Worm (Caenorhabditis elegans): Measurements from ENCODE around the gene T19B10.2.

Gene T19B10.2

DNA sequence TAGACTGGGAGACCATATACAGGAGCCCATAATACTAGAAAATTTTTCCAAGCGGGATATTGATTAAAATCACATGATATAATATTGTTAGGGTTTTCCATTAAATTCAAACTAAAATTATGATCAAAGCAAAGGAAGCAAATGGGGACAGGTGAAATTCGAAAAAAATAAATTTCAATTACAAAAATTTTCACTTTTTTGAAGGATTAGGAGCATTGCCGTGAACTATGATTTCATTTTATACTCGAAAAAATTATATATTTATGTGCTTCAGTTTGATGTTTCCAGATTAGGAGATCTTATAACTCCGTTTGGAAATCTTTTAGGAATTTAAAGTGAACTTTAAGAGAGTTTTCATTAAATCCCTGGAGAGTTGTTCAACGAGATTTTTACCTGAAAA, 39.5 kb downstream of the T19B10.2 start, which contains the start of gene F07B10.7:
Gene F07B10.7 (minus strand): TSS at position 101 of the 400 bp plus-strand sequence.
- TF ChIP-seq lir-3 (tag; optimal IDR thresholded peaks at IDR 0.05; ENCODE audit: poor library complexity): no peak
- no peak for TF ChIP-seq nhr-47 (tag; optimal IDR thresholded peaks at IDR 0.05)
- no peak for TF ChIP-seq nhr-84 (tag; optimal IDR thresholded peaks at IDR 0.05)
- TF ChIP-seq tlp-1 (tag; optimal IDR thresholded peaks at IDR 0.05): no peak

DNA sequence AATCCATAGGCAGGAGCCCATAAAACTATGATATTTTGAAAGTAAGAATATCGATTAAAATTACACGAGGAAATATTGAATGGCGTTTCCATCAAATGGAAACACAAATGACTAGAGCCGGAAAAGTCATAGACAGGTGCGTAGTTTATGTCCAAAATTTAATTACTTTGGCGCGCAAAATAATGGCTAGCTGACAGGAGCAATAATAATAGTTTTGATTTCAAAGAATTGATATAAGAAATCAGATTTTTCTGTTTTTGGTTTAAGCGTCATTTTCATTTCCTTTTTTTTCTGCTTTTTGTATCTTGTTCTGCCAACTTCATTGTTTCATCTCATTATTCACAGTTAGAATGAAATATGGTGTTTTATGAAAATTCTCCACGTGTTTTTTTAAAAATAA, 41.9 kb downstream of the T19B10.2 start, which contains the start of gene F07B10.4:
Gene F07B10.4 (minus strand): TSS at position 101 of the 400 bp plus-strand sequence.
- TF ChIP-seq fkh-8 (tag; optimal IDR thresholded peaks at IDR 0.05): peak; percentile 11
- TF ChIP-seq ceh-63 (GFP tag; optimal IDR thresholded peaks at IDR 0.05): no peak

DNA sequence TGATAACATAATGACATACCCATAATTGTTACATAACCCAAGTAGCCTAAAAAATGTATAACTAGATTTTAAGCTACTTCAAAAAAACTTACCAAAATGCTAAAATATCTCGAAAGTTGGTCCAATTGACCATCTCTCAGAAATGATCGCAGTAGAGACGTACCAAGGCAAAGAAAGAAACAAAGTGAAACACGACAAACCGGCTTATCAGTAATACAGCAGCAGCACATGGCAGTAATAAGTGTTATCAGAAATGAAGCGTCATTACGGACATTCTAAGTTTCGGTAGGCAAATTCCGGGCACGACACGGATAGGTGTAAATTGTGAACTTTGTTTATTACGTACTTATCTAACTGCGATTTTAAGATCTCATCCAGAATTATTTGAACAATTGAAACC, 44.4 kb downstream of the T19B10.2 start, which contains the start of gene cln-3.1:
Gene cln-3.1 (minus strand): TSS at position 171 of the 400 bp plus-strand sequence.
- TF ChIP-seq zip-4 (GFP tag; optimal IDR thresholded peaks at IDR 0.05) (no peak), elt-2 (tag; optimal IDR thresholded peaks at IDR 0.05) (peak; percentile 56)

DNA sequence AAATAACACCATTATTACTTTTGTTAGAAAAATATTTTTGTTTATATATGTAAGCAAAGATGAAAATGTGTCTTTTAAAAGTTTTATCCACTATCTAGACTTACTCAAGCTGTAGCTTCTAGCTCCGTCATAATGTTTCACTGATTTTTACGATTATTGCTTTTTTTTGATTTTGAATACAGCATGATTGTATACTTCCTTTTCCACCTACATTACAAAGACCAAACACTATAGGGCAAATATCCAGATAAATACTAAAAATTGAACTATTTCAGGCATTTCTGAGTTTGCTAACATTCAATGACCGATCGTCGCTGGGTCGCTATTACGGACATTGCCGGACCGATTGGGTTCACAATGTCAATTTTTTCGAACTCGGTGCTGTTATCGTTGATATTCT, 45.6 kb downstream of the T19B10.2 start, which contains the start of gene str-116:
Gene str-116 (plus strand): TSS at position 301 of the 400 bp plus-strand sequence.
- TF ChIP-seq nhr-19 (GFP tag; conservative IDR thresholded peaks at IDR 0.05): no peak
- TF ChIP-seq nhr-12 (tag; optimal IDR thresholded peaks at IDR 0.05): no peak
- no peak for TF ChIP-seq hpl-2 (GFP tag; optimal IDR thresholded peaks at IDR 0.05)
- TF ChIP-seq lin-15B (tag; optimal IDR thresholded peaks at IDR 0.05): no peak
- TF ChIP-seq jun-1 (tag; optimal IDR thresholded peaks at IDR 0.05): no peak
- TF ChIP-seq snu-23 (GFP tag; optimal IDR thresholded peaks at IDR 0.05): no peak
- TF ChIP-seq fkh-8 (tag; optimal IDR thresholded peaks at IDR 0.05): no peak
- TF ChIP-seq efl-3 (GFP tag; optimal IDR thresholded peaks at IDR 0.05): no peak
- TF ChIP-seq egl-13 (tag; optimal IDR thresholded peaks at IDR 0.05): no peak
- no peak for TF ChIP-seq nhr-47 (tag; optimal IDR thresholded peaks at IDR 0.05)
- TF ChIP-seq vab-15 (tag; optimal IDR thresholded peaks at IDR 0.05): no peak
- TF ChIP-seq mep-1 (tag; optimal IDR thresholded peaks at IDR 0.05): no peak
- TF ChIP-seq nhr-237 (tag; optimal IDR thresholded peaks at IDR 0.05): no peak
- no peak for TF ChIP-seq tbx-2 (tag; optimal IDR thresholded peaks at IDR 0.05)
- no peak for TF ChIP-seq pag-3 (tag; optimal IDR thresholded peaks at IDR 0.05; ENCODE audit: borderline replicate concordance, insufficient read depth)
- no peak for TF ChIP-seq lir-3 (tag; optimal IDR thresholded peaks at IDR 0.05; ENCODE audit: poor library complexity)
- no peak for TF ChIP-seq dsc-1 (tag; optimal IDR thresholded peaks at IDR 0.05)

DNA sequence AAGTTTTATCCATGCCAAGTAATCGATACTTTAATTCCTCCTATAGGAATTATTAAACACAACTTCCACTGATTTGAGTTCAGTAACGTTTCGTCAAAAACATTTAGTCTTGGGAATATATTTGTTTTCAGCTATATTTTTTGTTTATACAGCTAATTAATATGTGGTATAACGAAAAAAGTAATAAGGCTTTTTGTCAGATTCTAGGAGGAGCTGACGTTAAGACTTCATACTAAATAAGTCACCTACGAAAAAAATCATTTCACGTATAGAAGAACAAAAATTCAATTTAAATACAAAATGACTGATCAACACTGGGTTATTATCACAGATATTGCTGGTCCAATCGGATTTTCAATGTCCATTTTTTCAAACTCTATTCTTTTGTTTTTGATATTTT, 47.7 kb downstream of the T19B10.2 start, which contains the start of gene str-115:
Gene str-115 (plus strand): TSS at position 301 of the 400 bp plus-strand sequence.
- TF ChIP-seq lin-14 (GFP tag; optimal IDR thresholded peaks at IDR 0.05) (no peak), xbp-1 (tag; optimal IDR thresholded peaks at IDR 0.05) (no peak), dsc-1 (tag; optimal IDR thresholded peaks at IDR 0.05) (no peak), F16B12.6 (tag; optimal IDR thresholded peaks at IDR 0.05) (no peak), grh-1 (GFP tag; IDR thresholded peaks at IDR 0.05) (no peak), fkh-10 (GFP tag; optimal IDR thresholded peaks at IDR 0.05) (no peak), nhr-71 (tag; optimal IDR thresholded peaks at IDR 0.05) (no peak), C04F5.9 (tag; optimal IDR thresholded peaks at IDR 0.05) (no peak), unc-130 (tag; optimal IDR thresholded peaks at IDR 0.05) (no peak), ceh-90 (tag; optimal IDR thresholded peaks at IDR 0.05) (no peak), nhr-20 (tag; optimal IDR thresholded peaks at IDR 0.05) (no peak), tbx-2 (tag; optimal IDR thresholded peaks at IDR 0.05) (no peak), lin-35 (GFP tag; optimal IDR thresholded peaks at IDR 0.05) (no peak), elt-2 (tag; optimal IDR thresholded peaks at IDR 0.05) (no peak), nhr-28 (tag; optimal IDR thresholded peaks at IDR 0.05) (no peak)

Measured in whole organism, L1 larva.